Fruit fly (Drosophila melanogaster): ENCODE data around the gene simj.

DNA sequence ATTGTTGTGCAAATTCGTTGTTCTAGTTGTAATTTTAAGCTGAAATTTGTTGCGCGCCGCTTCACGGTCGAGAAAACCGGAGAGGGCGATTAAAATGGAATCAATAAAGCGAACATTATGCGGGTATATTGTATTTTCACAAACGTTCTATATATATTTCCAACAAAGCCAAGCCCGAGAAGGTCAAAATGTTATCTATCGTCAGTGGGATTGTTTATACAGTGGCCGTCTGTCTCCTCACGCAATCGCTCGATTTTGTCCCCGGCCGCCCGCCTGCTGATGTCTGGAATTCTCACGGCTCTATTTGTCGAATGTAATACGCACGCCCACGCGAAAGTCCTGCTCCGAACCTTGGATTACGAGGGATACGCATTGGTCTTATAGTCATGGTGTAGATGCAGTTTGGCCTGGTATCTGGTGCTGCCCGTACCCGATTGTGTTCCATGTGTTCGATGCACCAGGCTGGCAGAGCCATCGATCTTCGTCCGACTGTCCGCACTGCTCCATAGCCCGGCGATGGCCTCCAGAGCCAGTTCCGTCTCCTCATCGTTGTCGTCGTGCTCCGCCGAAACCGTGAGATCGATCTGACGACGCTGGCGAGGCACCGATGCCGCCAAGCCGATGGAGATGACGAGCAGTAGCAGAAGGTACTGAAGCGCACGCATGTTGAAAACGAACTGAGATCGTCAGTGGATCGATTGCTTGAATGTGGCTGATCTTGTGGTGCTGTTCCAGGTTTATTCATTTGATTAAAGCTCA, 28.1 kb downstream of the simj start, which contains the start of gene CG33493:
- TF ChIP-seq CG8478 (optimal IDR thresholded peaks at IDR 0.05): no peak
- TF ChIP-seq CTCF (optimal IDR thresholded peaks at IDR 0.05): no peak
